Fruit fly (Drosophila melanogaster) Kc167 (cell line): ENCODE results near the gene CG32647.

Source experiments
- Sin3A ChIP-seq: fragments of >200 bp; optimal IDR thresholded peaks from 2 replicates; lab custom pipeline; 2018; ENCODE audit warnings: missing external identifiers
- insv ChIP-seq: fragments of >200 bp; optimal IDR thresholded peaks from 3 replicates; lab custom pipeline; 2018; ENCODE audit warnings: missing external identifiers
- psq ChIP-seq: fragments of >200 bp; optimal IDR thresholded peaks from 2 replicates; lab custom pipeline; 2017; ENCODE audit warnings: missing external identifiers

DNA sequence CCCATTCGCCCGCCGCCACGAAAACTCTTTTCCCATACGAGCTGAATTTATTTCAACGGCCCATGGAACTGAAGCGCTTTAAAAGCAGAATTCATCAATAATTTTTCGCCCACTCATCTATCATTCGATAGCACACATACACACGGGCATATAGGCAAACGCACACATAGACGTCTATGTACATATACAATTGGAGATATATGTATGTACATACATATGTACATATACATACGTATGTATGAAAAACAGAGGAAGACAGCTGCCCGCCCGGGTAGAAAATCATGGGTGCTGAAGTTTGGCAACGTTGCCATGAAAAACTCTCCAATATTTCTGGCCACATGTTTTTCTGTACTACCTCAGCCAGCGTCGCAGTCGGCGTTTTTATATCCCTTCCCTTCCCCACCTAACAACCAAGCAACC, 51.0 kb downstream of the CG32647 start:
- TF ChIP-seq Sin3A (lab: Kevin White, UChicago), result no peak
- no peak for TF ChIP-seq psq (lab: Kevin White, UChicago)
- no peak for TF ChIP-seq insv (lab: Kevin White, UChicago)
